Worm (Caenorhabditis elegans) whole organism, L4 larva: ENCODE results near the gene ZK177.12.
A peak's percentile ranks its signal among the peaks of the same experiment; 100 is the strongest.

Source experiments
- F10B5.3 ChIP-seq: sonication (generic microtip); optimal IDR thresholded peaks from 2 replicates; lab custom pipeline; 2016; ENCODE audit warnings: mild to moderate bottlenecking, missing genetic modification characterization, missing compliant biosample characterization
- F37D6.2 ChIP-seq: sonication (generic microtip); optimal IDR thresholded peaks from 2 replicates; lab custom pipeline; 2016; ENCODE audit warnings: mild to moderate bottlenecking, missing genetic modification characterization, missing compliant biosample characterization
- F44E2.7 ChIP-seq: fragments of 200-800 bp; sonication (Bioruptor generic); IDR thresholded peaks from 2 replicates; pipeline ENCODE4 v2.1.2; 2022; ENCODE audit warnings: missing genetic modification characterization, missing compliant biosample characterization
- F49E8.2 ChIP-seq: sonication (generic microtip); optimal IDR thresholded peaks from 2 replicates; lab custom pipeline; 2016; ENCODE audit warnings: missing compliant biosample characterization, mild to moderate bottlenecking, missing genetic modification characterization, borderline replicate concordance
- Y48G9A.11 ChIP-seq: fragments of 200-800 bp; sonication (Bioruptor generic); IDR thresholded peaks from 2 replicates; pipeline ENCODE4 v1.3.6; 2022; ENCODE audit warnings: missing genetic modification reagents, missing genetic modification characterization, missing compliant biosample characterization
- Y5F2A.4 ChIP-seq: fragments of 200-800 bp; sonication (Bioruptor generic); optimal IDR thresholded peaks from 2 replicates; lab custom pipeline; 2018; ENCODE audit warnings: mild to moderate bottlenecking, missing genetic modification characterization, missing compliant biosample characterization
- ZK337.2 ChIP-seq: fragments of 200-800 bp; sonication (Bioruptor generic); IDR thresholded peaks from 2 replicates; pipeline ENCODE4 v1.3.6; 2022; ENCODE audit warnings: missing genetic modification reagents, missing genetic modification characterization, missing compliant biosample characterization
- ZK546.5 ChIP-seq, 2 experiments: sonication (generic microtip); optimal IDR thresholded peaks; 2 replicates each; lab custom pipeline; 2017; ENCODE audit warnings: missing biosample characterization in 2 of 2, missing genetic modification characterization in 2 of 2
- aha-1 ChIP-seq: fragments of 150-350 bp; peaks from one replicate; lab custom pipeline; 2014; ENCODE audit warnings: missing biosample characterization, missing genetic modification characterization
- ama-1 ChIP-seq: fragments of 150-350 bp; optimal IDR thresholded peaks from 2 replicates; lab custom pipeline; 2014; ENCODE audit warnings: inconsistent platforms, mixed read lengths
- attf-4 ChIP-seq: sonication (generic microtip); optimal IDR thresholded peaks from 3 replicates; lab custom pipeline; 2017; ENCODE audit warnings: missing biosample characterization, missing genetic modification characterization
- ceh-28 ChIP-seq: fragments of 150-350 bp; optimal IDR thresholded peaks from 2 replicates; lab custom pipeline; 2014; ENCODE audit warnings: missing biosample characterization, missing genetic modification reagents, missing genetic modification characterization
- ceh-44 ChIP-seq: fragments of 200-800 bp; sonication (Bioruptor generic); IDR thresholded peaks from 2 replicates; pipeline ENCODE4 v1.3.6; 2022; ENCODE audit warnings: missing genetic modification reagents, missing genetic modification characterization, missing compliant biosample characterization
- ctbp-1 ChIP-seq: fragments of 200-800 bp; sonication (Bioruptor generic); IDR thresholded peaks from 2 replicates; pipeline ENCODE4 v1.3.6; 2022; ENCODE audit warnings: missing genetic modification reagents, missing genetic modification characterization, missing compliant biosample characterization
- daf-16 ChIP-seq, 3 experiments: sonication (generic microtip); optimal IDR thresholded peaks; 2 replicates each; lab custom pipeline; 2016 to 2017; ENCODE audit warnings: missing genetic modification characterization in 3 of 3, missing genetic modification reagents in 3 of 3, mild to moderate bottlenecking in 2 of 3, missing compliant biosample characterization in 2 of 3, missing biosample characterization in 1 of 3, moderate library complexity in 1 of 3
- daf-19 ChIP-seq: fragments of 200-800 bp; sonication (Bioruptor generic); conservative IDR thresholded peaks from 2 replicates; pipeline ENCODE4 v1.3.6; 2022; ENCODE audit warnings: missing genetic modification characterization, missing compliant biosample characterization
- dmd-6 ChIP-seq: fragments of 200-800 bp; sonication (Bioruptor generic); IDR thresholded peaks from 2 replicates; pipeline ENCODE4 v1.3.6; 2022; ENCODE audit warnings: missing genetic modification reagents, missing genetic modification characterization, missing compliant biosample characterization
- dpl-1 ChIP-seq: fragments of 150-350 bp; optimal IDR thresholded peaks from 2 replicates; lab custom pipeline; 2014; ENCODE audit warnings: missing biosample characterization, missing genetic modification reagents, missing genetic modification characterization
- duxl-1 ChIP-seq: sonication (generic microtip); optimal IDR thresholded peaks from 2 replicates; lab custom pipeline; 2016; ENCODE audit warnings: mild to moderate bottlenecking, missing genetic modification characterization, moderate library complexity, missing compliant biosample characterization; ENCODE audit not compliant: poor library complexity
- dve-1 ChIP-seq: sonication (generic microtip); optimal IDR thresholded peaks from 2 replicates; lab custom pipeline; 2017; ENCODE audit warnings: antibody characterized with exemption, mild to moderate bottlenecking, missing genetic modification characterization, missing compliant biosample characterization; ENCODE audit not compliant: insufficient read depth
- egl-43 ChIP-seq: fragments of 200-800 bp; sonication (Bioruptor generic); IDR thresholded peaks from 2 replicates; pipeline ENCODE4 v1.3.6; 2022; ENCODE audit warnings: missing genetic modification reagents, missing genetic modification characterization, missing compliant biosample characterization
- fos-1 ChIP-seq: fragments of 150-350 bp; optimal IDR thresholded peaks from 2 replicates; lab custom pipeline; 2014; ENCODE audit warnings: missing biosample characterization, missing genetic modification characterization
- gei-8 ChIP-seq: fragments of 200-800 bp; sonication (Bioruptor generic); optimal IDR thresholded peaks from 2 replicates; lab custom pipeline; 2018; ENCODE audit warnings: mild to moderate bottlenecking, missing genetic modification characterization, missing compliant biosample characterization
- hif-1 ChIP-seq, 2 experiments: sonication (generic microtip); optimal IDR thresholded peaks; 2 replicates each; lab custom pipeline; 2016 to 2017; ENCODE audit warnings: missing compliant biosample characterization in 2 of 2, missing genetic modification characterization in 2 of 2, missing genetic modification reagents in 2 of 2, missing genotype in 2 of 2, mild to moderate bottlenecking in 1 of 2
- hlh-11 ChIP-seq: fragments of 200-800 bp; sonication (Bioruptor generic); optimal IDR thresholded peaks from 2 replicates; lab custom pipeline; 2018; ENCODE audit warnings: mild to moderate bottlenecking, missing genetic modification characterization, missing compliant biosample characterization
- hmg-1.1 ChIP-seq: fragments of 200-800 bp; sonication (Bioruptor generic); IDR thresholded peaks from 2 replicates; pipeline ENCODE4 v1.3.6; 2022; ENCODE audit warnings: missing genetic modification reagents, missing genetic modification characterization, missing compliant biosample characterization
- lin-1 ChIP-seq: fragments of 200-800 bp; sonication (Bioruptor generic); IDR thresholded peaks from 2 replicates; pipeline ENCODE4 v1.3.6; 2022; ENCODE audit warnings: missing genetic modification reagents, missing genetic modification characterization, missing compliant biosample characterization
- lsy-2 ChIP-seq, 2 experiments: fragments of 150-350 bp in 1 of 2; sonication (generic microtip) in 1 of 2; optimal IDR thresholded peaks; 2 replicates each; lab custom pipeline; 2014 to 2017; ENCODE audit warnings: missing biosample characterization in 2 of 2, missing genetic modification characterization in 2 of 2
- madf-9 ChIP-seq: fragments of 200-800 bp; sonication (Bioruptor generic); conservative IDR thresholded peaks from 2 replicates; pipeline ENCODE4 v1.3.6; 2022; ENCODE audit warnings: missing genetic modification reagents, missing genetic modification characterization, missing compliant biosample characterization
- mes-2 ChIP-seq: sonication (generic microtip); optimal IDR thresholded peaks from 2 replicates; lab custom pipeline; 2016; ENCODE audit warnings: missing genotype, mild to moderate bottlenecking, missing genetic modification characterization, missing compliant biosample characterization; ENCODE audit not compliant: poor library complexity, severe bottlenecking
- nhr-237 ChIP-seq: sonication (generic microtip); optimal IDR thresholded peaks from 2 replicates; lab custom pipeline; 2017; ENCODE audit warnings: missing biosample characterization, missing genetic modification characterization
- nhr-42 ChIP-seq: fragments of 200-800 bp; sonication (Bioruptor generic); IDR thresholded peaks from 2 replicates; pipeline ENCODE4 v1.3.6; 2022; ENCODE audit warnings: missing genetic modification characterization, missing compliant biosample characterization
- php-3 ChIP-seq: fragments of 200-800 bp; sonication (Bioruptor generic); IDR thresholded peaks from 2 replicates; pipeline ENCODE4 v1.3.6; 2022; ENCODE audit warnings: missing genetic modification reagents, missing genetic modification characterization, missing compliant biosample characterization
- pqm-1 ChIP-seq: sonication (generic microtip); optimal IDR thresholded peaks from 2 replicates; lab custom pipeline; 2017; ENCODE audit warnings: missing biosample characterization, missing genetic modification characterization
- rbr-2 ChIP-seq: sonication (generic microtip); optimal IDR thresholded peaks from 2 replicates; lab custom pipeline; 2016; ENCODE audit warnings: missing genotype, missing genetic modification characterization, missing compliant biosample characterization
- spr-3 ChIP-seq: fragments of 200-800 bp; sonication (Bioruptor generic); optimal IDR thresholded peaks from 2 replicates; lab custom pipeline; 2018; ENCODE audit warnings: mild to moderate bottlenecking, missing genetic modification characterization, missing compliant biosample characterization
- tag-97 ChIP-seq: fragments of 200-800 bp; sonication (Bioruptor generic); IDR thresholded peaks from 2 replicates; pipeline ENCODE4 v1.3.6; 2022; ENCODE audit warnings: missing genetic modification characterization, missing compliant biosample characterization
- unc-130 ChIP-seq: sonication (generic microtip); optimal IDR thresholded peaks from 2 replicates; lab custom pipeline; 2016; ENCODE audit warnings: missing genetic modification reagents, missing genetic modification characterization, missing compliant biosample characterization
- unc-62 ChIP-seq, 3 experiments: fragments of 150-350 bp in 1 of 3; sonication (generic microtip); optimal IDR thresholded peaks in 2 of 3; peaks in 1 of 3; 1 replicate in 1 of 3; 2 replicates in 2 of 3; lab custom pipeline; 2014 to 2017; ENCODE audit warnings: missing biosample characterization in 3 of 3, missing genetic modification characterization in 3 of 3, missing genetic modification reagents in 3 of 3, missing genotype in 1 of 3
- zfp-3 ChIP-seq: fragments of 200-800 bp; sonication (Bioruptor generic); conservative IDR thresholded peaks from 2 replicates; pipeline ENCODE4 v1.3.6; 2022; ENCODE audit warnings: missing genetic modification reagents, missing genetic modification characterization, missing compliant biosample characterization
- ztf-11 ChIP-seq: fragments of 150-350 bp; optimal IDR thresholded peaks from 2 replicates; lab custom pipeline; 2014; ENCODE audit warnings: missing biosample characterization, missing genetic modification characterization

ZK177.12 gene

DNA sequence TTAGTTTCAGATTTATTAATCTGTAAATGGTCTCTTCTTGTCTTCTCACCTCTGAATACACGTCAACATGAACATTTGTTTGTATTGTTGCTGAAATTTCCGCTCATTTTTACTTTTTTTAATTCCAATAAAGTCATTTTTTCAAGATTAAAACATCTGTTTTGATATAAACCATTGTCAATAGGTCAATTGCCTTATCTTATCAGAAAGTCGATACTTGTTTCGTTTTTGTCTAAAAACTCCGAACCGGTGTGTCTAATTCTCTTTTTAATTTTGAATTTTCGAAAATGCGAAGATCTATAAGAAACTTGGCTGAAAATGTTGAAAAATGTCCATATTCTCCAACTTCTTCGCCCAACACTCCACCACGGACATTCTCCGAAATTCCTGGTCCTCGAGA lies 17.8 kb upstream of the ZK177.12 start, which contains the start of gene cyp-44A1:
Gene cyp-44A1 (plus strand): TSS at position 285 of the 400 bp plus-strand sequence.
- TF ChIP-seq hlh-11 (no peak), pqm-1 (tag; lab: Kevin White, UChicago) (peak; percentile 3), daf-16 (GFP tag; optimal IDR thresholded peaks at IDR 0.05; lab: Kevin White, UChicago) (no peak), daf-16 (tag; optimal IDR thresholded peaks at IDR 0.05; lab: Kevin White, UChicago) (peak; percentile 78)

DNA sequence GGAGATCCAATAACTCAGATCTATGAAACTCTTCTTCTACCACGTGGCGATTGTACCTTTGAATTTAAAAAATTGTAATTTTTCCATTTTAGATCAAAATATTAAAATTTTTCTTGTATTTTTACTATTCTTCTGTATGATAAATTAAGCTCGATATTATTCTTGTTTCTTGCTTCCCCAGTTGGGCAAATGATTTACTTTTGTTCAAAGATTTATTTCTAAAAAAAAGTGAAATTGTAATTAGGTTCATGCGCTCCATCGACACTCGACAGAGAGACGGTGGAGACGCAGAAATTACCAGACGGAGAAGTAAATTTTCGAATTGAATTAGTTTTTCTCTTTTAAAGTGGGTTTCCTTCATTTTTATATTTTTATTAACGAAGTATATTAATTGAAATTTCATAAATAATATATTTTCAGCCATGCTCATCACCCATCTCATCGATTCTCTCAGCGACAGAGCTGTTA lies 15.7 kb upstream of the ZK177.12 start, which contains the start of gene npp-24:
Gene npp-24 (plus strand): TSS at position 51 of the 468 bp plus-strand sequence.
- peak; percentile 42 for TF ChIP-seq mes-2 (tag; lab: Kevin White, UChicago)
- TF ChIP-seq ctbp-1 (GFP tag; lab: Robert Waterston, UW), result no peak

DNA sequence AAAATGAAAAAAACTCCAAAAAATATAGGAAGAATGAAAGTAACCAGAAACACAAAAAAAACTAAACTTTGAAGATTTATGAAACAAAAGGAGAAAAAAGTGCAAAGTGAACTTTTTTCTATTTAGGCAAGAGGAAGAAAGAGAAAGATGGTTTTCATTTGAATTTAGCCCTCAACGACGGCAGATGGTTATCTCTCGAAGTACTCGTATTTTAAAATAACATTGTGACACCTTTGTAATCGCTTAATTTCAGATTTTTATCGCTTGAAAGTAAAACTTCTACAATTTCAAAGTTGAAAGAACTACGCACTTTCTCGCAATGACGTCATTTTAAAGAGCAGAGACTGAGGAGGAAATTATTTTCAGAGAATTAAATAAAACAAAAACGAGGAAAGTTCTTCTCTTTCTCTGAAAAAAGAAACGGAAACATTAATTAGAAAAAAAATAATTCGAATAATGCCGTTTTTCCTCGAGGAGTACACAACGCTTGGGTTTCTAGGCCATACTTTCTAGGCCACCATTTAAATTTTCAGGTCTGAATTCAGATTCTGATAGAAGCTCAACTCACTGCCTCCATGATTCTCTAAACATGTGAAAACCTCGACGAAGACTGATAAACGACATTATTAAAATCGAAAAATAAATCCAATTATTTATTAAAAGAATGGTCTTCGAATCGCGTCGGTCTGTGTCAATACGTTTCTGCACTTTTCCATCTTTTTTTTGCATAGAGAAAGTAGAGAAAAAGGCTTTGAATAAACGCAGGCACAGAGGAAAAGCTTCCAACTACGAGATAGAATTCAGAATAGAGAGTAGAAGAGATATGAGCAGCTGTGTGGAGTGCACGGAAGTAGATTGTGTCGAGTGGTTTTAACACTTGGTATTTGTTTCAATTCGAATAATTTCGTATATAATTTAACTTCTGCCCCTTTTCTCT lies 9.8 kb upstream of the ZK177.12 start:
- TF ChIP-seq dmd-6 (GFP tag; lab: Robert Waterston, UW), result 0 out of 2 replicates have a peak, but pooled peaks have one; percentile 14
- peak; percentile 46 for TF ChIP-seq aha-1 (tag; lab: Kevin White, UChicago)
- no peak for TF ChIP-seq ZK546.5 (tag; optimal IDR thresholded peaks at IDR 0.05; lab: Kevin White, UChicago)
- TF ChIP-seq hlh-11, result no peak
- TF ChIP-seq ceh-28 (tag; lab: Kevin White, UChicago), result no peak
- TF ChIP-seq fos-1 (tag; lab: Kevin White, UChicago), result no peak
- 0 out of 2 replicates have a peak, but pooled peaks have one; percentile 41 for TF ChIP-seq madf-9 (GFP tag; lab: Robert Waterston, UW)
- TF ChIP-seq tag-97 (GFP tag; lab: Robert Waterston, UW), result no peak
- TF ChIP-seq Y5F2A.4 (GFP tag; lab: Kevin White, UChicago), result no peak
- peak; percentile 43 for TF ChIP-seq F49E8.2
- TF ChIP-seq attf-4 (tag; lab: Kevin White, UChicago), result no peak
- TF ChIP-seq hif-1 (tag; optimal IDR thresholded peaks at IDR 0.05; lab: Kevin White, UChicago), result peak in 1 of 2 experiments; percentile 28
- no peak for TF ChIP-seq daf-19 (GFP tag; lab: Robert Waterston, UW)
- peak; percentile 55; the same call in 1 of the 2 replicates for TF ChIP-seq Y48G9A.11 (GFP tag; lab: Robert Waterston, UW)
- TF ChIP-seq F44E2.7 (GFP tag; lab: Robert Waterston, UW), result no peak
- no peak for TF ChIP-seq ztf-11
- TF ChIP-seq hmg-1.1 (GFP tag; lab: Robert Waterston, UW), result no peak
- 0 out of 2 replicates have a peak, but pooled peaks have one; percentile 49 for TF ChIP-seq ZK337.2 (GFP tag; lab: Robert Waterston, UW)
- no peak for TF ChIP-seq spr-3 (GFP tag; lab: Kevin White, UChicago)
- no peak for TF ChIP-seq dve-1 (tag; lab: Kevin White, UChicago)
- no peak for TF ChIP-seq zfp-3 (GFP tag; lab: Robert Waterston, UW)
- TF ChIP-seq gei-8, result no peak
- no peak for TF ChIP-seq ceh-44 (GFP tag; lab: Robert Waterston, UW)
- TF ChIP-seq mes-2 (tag; lab: Kevin White, UChicago), result peak; percentile 80
- TF ChIP-seq F10B5.3, result no peak
- peak in 1 of 2 experiments; percentile 53 for TF ChIP-seq unc-62 (GFP tag; optimal IDR thresholded peaks at IDR 0.05 in 1 of 2; lab: Kevin White, UChicago)
- TF ChIP-seq unc-62 (tag; optimal IDR thresholded peaks at IDR 0.05; lab: Kevin White, UChicago), result no peak
- no peak for TF ChIP-seq nhr-237 (tag; lab: Kevin White, UChicago)
- no peak for TF ChIP-seq ama-1 (lab: Kevin White, UChicago)
- TF ChIP-seq egl-43, result no peak
- no peak for TF ChIP-seq nhr-42 (GFP tag; lab: Robert Waterston, UW)
- TF ChIP-seq rbr-2, result peak; percentile 2
- TF ChIP-seq lin-1 (GFP tag; lab: Robert Waterston, UW), result no peak
- no peak for TF ChIP-seq dpl-1
- peak; percentile 17 for TF ChIP-seq duxl-1
- no peak for TF ChIP-seq F37D6.2
- peak; percentile 72 for TF ChIP-seq unc-130 (GFP tag; lab: Kevin White, UChicago)
- peak in 1 of 2 experiments; percentile 13 for TF ChIP-seq lsy-2 (tag; optimal IDR thresholded peaks at IDR 0.05; lab: Kevin White, UChicago)
- TF ChIP-seq php-3 (GFP tag; lab: Robert Waterston, UW), result no peak
- no peak for TF ChIP-seq daf-16 (GFP tag; optimal IDR thresholded peaks at IDR 0.05; lab: Kevin White, UChicago)
- TF ChIP-seq daf-16 (tag; optimal IDR thresholded peaks at IDR 0.05; lab: Kevin White, UChicago), result no peak
